Fruit fly (Drosophila melanogaster) whole organism, embryonic: ENCODE data around the gene CAH1.

Source experiments
- BtbVII ChIP-seq: fragments of 200-800 bp; sonication (Bioruptor generic); optimal IDR thresholded peaks from 3 replicates; lab custom pipeline; 2017; ENCODE audit warnings: missing biosample characterization, mild to moderate bottlenecking, missing genetic modification characterization
- CG10274 ChIP-seq: fragments of 200-800 bp; sonication (Bioruptor generic); optimal IDR thresholded peaks from 3 replicates; lab custom pipeline; 2017; ENCODE audit warnings: missing biosample characterization, mild to moderate bottlenecking, missing genetic modification characterization
- CG10366 ChIP-seq: fragments of 200-800 bp; sonication (Bioruptor generic); IDR thresholded peaks from 2 replicates; pipeline ENCODE4 v1.3.6; 2022; ENCODE audit warnings: missing biosample characterization, missing genetic modification characterization
- CG11398 ChIP-seq: fragments of 200-800 bp; sonication (Bioruptor generic); optimal IDR thresholded peaks from 2 replicates; lab custom pipeline; 2016; ENCODE audit warnings: missing biosample characterization, missing genetic modification characterization
- CG11723 ChIP-seq: fragments of 200-800 bp; sonication (Bioruptor generic); optimal IDR thresholded peaks from 2 replicates; lab custom pipeline; 2017; ENCODE audit warnings: missing biosample characterization, mild to moderate bottlenecking, missing genetic modification characterization
- CG12391 ChIP-seq: fragments of 200-800 bp; sonication (Bioruptor generic); optimal IDR thresholded peaks from 3 replicates; lab custom pipeline; 2018; ENCODE audit warnings: missing biosample characterization, mild to moderate bottlenecking, missing genetic modification characterization, moderate library complexity
- CG13123 ChIP-seq: fragments of 200-800 bp; sonication (Bioruptor generic); optimal IDR thresholded peaks from 2 replicates; lab custom pipeline; 2016; ENCODE audit warnings: missing biosample characterization, missing genetic modification characterization
- CG17361 ChIP-seq: fragments of 200-800 bp; sonication (Bioruptor generic); IDR thresholded peaks from 3 replicates; pipeline ENCODE4 v1.3.6; 2022; ENCODE audit warnings: missing biosample characterization, missing genetic modification characterization
- CG2116 ChIP-seq: fragments of 200-800 bp; sonication (Bioruptor generic); optimal IDR thresholded peaks from 3 replicates; lab custom pipeline; 2018; ENCODE audit warnings: missing biosample characterization, mild to moderate bottlenecking, missing genetic modification characterization
- CG4282 ChIP-seq: fragments of 200-800 bp; sonication (Bioruptor generic); optimal IDR thresholded peaks from 2 replicates; lab custom pipeline; 2016; ENCODE audit warnings: missing biosample characterization, missing genetic modification characterization
- CG4424 ChIP-seq: fragments of 200-800 bp; sonication (Bioruptor generic); optimal IDR thresholded peaks from 3 replicates; lab custom pipeline; 2016; ENCODE audit warnings: missing biosample characterization, missing genetic modification characterization
- CG4617 ChIP-seq: fragments of 200-800 bp; sonication (Bioruptor generic); optimal IDR thresholded peaks from 3 replicates; lab custom pipeline; 2016; ENCODE audit warnings: missing biosample characterization, missing genetic modification characterization, borderline replicate concordance
- CG6689 ChIP-seq: fragments of 200-800 bp; sonication (Bioruptor generic); IDR thresholded peaks from 2 replicates; pipeline ENCODE4 v1.3.6; 2022; ENCODE audit warnings: missing biosample characterization, missing genetic modification characterization
- CG7987 ChIP-seq: fragments of 200-800 bp; sonication (Bioruptor generic); optimal IDR thresholded peaks from 2 replicates; lab custom pipeline; 2018; ENCODE audit warnings: missing biosample characterization, mild to moderate bottlenecking, missing genetic modification characterization, moderate library complexity
- CG8290 ChIP-seq, 3 experiments: fragments of 200-800 bp; sonication (Bioruptor generic); optimal IDR thresholded peaks; 2 replicates each; lab custom pipeline; 2016 to 2019; ENCODE audit warnings: missing biosample characterization in 3 of 3, missing genetic modification characterization in 3 of 3, mild to moderate bottlenecking in 2 of 3, moderate library complexity in 1 of 3
- Camta ChIP-seq: fragments of 200-800 bp; sonication (Bioruptor generic); optimal IDR thresholded peaks from 2 replicates; lab custom pipeline; 2016; ENCODE audit warnings: missing biosample characterization, missing genetic modification characterization
- GATAe ChIP-seq: fragments of 200-800 bp; sonication (Bioruptor generic); conservative IDR thresholded peaks from 2 replicates; pipeline ENCODE4 v1.3.6; 2022; ENCODE audit warnings: missing biosample characterization, missing genetic modification characterization
- Hr51 ChIP-seq, 2 experiments: fragments of 200-800 bp; sonication (Bioruptor generic); optimal IDR thresholded peaks; 2 replicates in 1 of 2; 3 replicates in 1 of 2; lab custom pipeline; 2016 to 2018; ENCODE audit warnings: missing biosample characterization in 2 of 2, missing genetic modification characterization in 2 of 2, mild to moderate bottlenecking in 1 of 2, moderate library complexity in 1 of 2
- MESR4 ChIP-seq: fragments of 200-800 bp; sonication (Bioruptor generic); optimal IDR thresholded peaks from 2 replicates; lab custom pipeline; 2018; ENCODE audit warnings: missing biosample characterization, mild to moderate bottlenecking, missing genetic modification characterization, moderate library complexity
- NK7.1 ChIP-seq: fragments of 200-800 bp; sonication (Bioruptor generic); optimal IDR thresholded peaks from 3 replicates; lab custom pipeline; 2016; ENCODE audit warnings: missing biosample characterization, missing genetic modification characterization
- Nf-YC ChIP-seq: fragments of 200-800 bp; optimal IDR thresholded peaks from 3 replicates; lab custom pipeline; 2019; ENCODE audit warnings: missing biosample characterization, mild to moderate bottlenecking, missing genetic modification characterization, moderate library complexity
- NfI ChIP-seq: fragments of 200-800 bp; sonication (Bioruptor generic); optimal IDR thresholded peaks from 3 replicates; lab custom pipeline; 2018; ENCODE audit warnings: missing biosample characterization, mild to moderate bottlenecking, missing genetic modification characterization, moderate library complexity
- Optix ChIP-seq: fragments of 200-800 bp; sonication (Bioruptor generic); IDR thresholded peaks from 3 replicates; pipeline ENCODE4 v1.3.6; 2022; ENCODE audit warnings: missing biosample characterization, missing genetic modification characterization
- PHDP ChIP-seq: fragments of 200-800 bp; sonication (Bioruptor generic); optimal IDR thresholded peaks from 3 replicates; lab custom pipeline; 2018; ENCODE audit warnings: missing biosample characterization, mild to moderate bottlenecking, missing genetic modification characterization, moderate library complexity
- Ptx1 ChIP-seq: fragments of 200-800 bp; sonication (Bioruptor generic); IDR thresholded peaks from 2 replicates; pipeline ENCODE4 v1.3.6; 2022; ENCODE audit warnings: missing biosample characterization, missing genetic modification characterization
- Side ChIP-seq: fragments of 200-800 bp; sonication (Bioruptor generic); optimal IDR thresholded peaks from 2 replicates; lab custom pipeline; 2016; ENCODE audit warnings: missing biosample characterization, missing genetic modification characterization
- TFAM ChIP-seq: fragments of 200-800 bp; sonication (Bioruptor generic); optimal IDR thresholded peaks from 2 replicates; lab custom pipeline; 2017; ENCODE audit warnings: missing biosample characterization, missing genetic modification characterization, inconsistent platforms
- bowl ChIP-seq: fragments of 200-800 bp; sonication (Bioruptor generic); IDR thresholded peaks from 2 replicates; pipeline ENCODE4 v1.3.6; 2022; ENCODE audit warnings: missing biosample characterization, missing genetic modification characterization
- cad ChIP-seq: fragments of >200 bp; optimal IDR thresholded peaks from 2 replicates; lab custom pipeline; 2017; ENCODE audit warnings: missing biosample characterization, missing genetic modification characterization
- cg ChIP-seq: fragments of 200-800 bp; sonication (Bioruptor generic); optimal IDR thresholded peaks from 3 replicates; lab custom pipeline; 2019; ENCODE audit warnings: missing biosample characterization, mild to moderate bottlenecking, missing genetic modification characterization, moderate library complexity
- chm ChIP-seq: fragments of 200-800 bp; sonication (Bioruptor generic); IDR thresholded peaks from 2 replicates; pipeline ENCODE4 v1.3.6; 2022; ENCODE audit warnings: missing biosample characterization, missing genetic modification characterization
- ci ChIP-seq: fragments of 200-800 bp; sonication (Bioruptor generic); IDR thresholded peaks from 3 replicates; pipeline ENCODE4 v1.3.6; 2022; ENCODE audit warnings: missing biosample characterization, missing genetic modification characterization
- disco-r ChIP-seq: fragments of 200-800 bp; sonication (Bioruptor generic); optimal IDR thresholded peaks from 2 replicates; lab custom pipeline; 2016; ENCODE audit warnings: missing biosample characterization, missing genetic modification characterization
- dysf ChIP-seq: fragments of 200-800 bp; sonication (Bioruptor generic); IDR thresholded peaks from 3 replicates; pipeline ENCODE4 v1.3.6; 2022; ENCODE audit warnings: missing biosample characterization, missing genetic modification characterization
- en ChIP-seq: fragments of 200-800 bp; sonication (Bioruptor generic); optimal IDR thresholded peaks from 2 replicates; lab custom pipeline; 2016; ENCODE audit warnings: missing biosample characterization, missing genetic modification characterization
- fru ChIP-seq: fragments of >200 bp; optimal IDR thresholded peaks from 2 replicates; lab custom pipeline; 2017
- gro ChIP-seq: fragments of 200-800 bp; sonication (Bioruptor generic); optimal IDR thresholded peaks from 2 replicates; lab custom pipeline; 2016; ENCODE audit warnings: missing biosample characterization, missing genetic modification characterization
- ken ChIP-seq: fragments of 200-800 bp; sonication (Bioruptor generic); IDR thresholded peaks from 3 replicates; pipeline ENCODE4 v1.3.6; 2022; ENCODE audit warnings: missing biosample characterization, missing genetic modification characterization
- mirr ChIP-seq: fragments of 200-800 bp; sonication (Bioruptor generic); optimal IDR thresholded peaks from 3 replicates; lab custom pipeline; 2018; ENCODE audit warnings: missing biosample characterization, mild to moderate bottlenecking, missing genetic modification characterization
- nom ChIP-seq: fragments of 200-800 bp; sonication (Bioruptor generic); optimal IDR thresholded peaks from 2 replicates; lab custom pipeline; 2017; ENCODE audit warnings: missing biosample characterization, missing genetic modification characterization, mild to moderate bottlenecking, moderate library complexity, missing genetic modification reagents
- otp ChIP-seq: fragments of 200-800 bp; sonication (Bioruptor generic); IDR thresholded peaks from 3 replicates; pipeline ENCODE4, ENCODE4 v1.3.6; 2022; ENCODE audit warnings: missing biosample characterization, missing genetic modification characterization
- sob ChIP-seq: fragments of 200-800 bp; sonication (Bioruptor generic); IDR thresholded peaks from 2 replicates; pipeline ENCODE4 v1.3.6; 2022; ENCODE audit warnings: missing biosample characterization, missing genetic modification characterization
- sug ChIP-seq: fragments of 200-800 bp; optimal IDR thresholded peaks from 2 replicates; lab custom pipeline; 2019; ENCODE audit warnings: missing biosample characterization, mild to moderate bottlenecking, missing genetic modification characterization, moderate library complexity
- tap ChIP-seq: fragments of 200-800 bp; optimal IDR thresholded peaks from 3 replicates; lab custom pipeline; 2019; ENCODE audit warnings: missing biosample characterization, mild to moderate bottlenecking, missing genetic modification characterization, moderate library complexity
- vfl ChIP-seq: fragments of 200-800 bp; sonication (Bioruptor generic); optimal IDR thresholded peaks from 2 replicates; lab custom pipeline; 2016; ENCODE audit warnings: missing biosample characterization, missing genetic modification characterization
- wdn ChIP-seq: fragments of 200-800 bp; sonication (Bioruptor generic); IDR thresholded peaks from 2 replicates; pipeline ENCODE4 v1.3.6; 2022; ENCODE audit warnings: missing biosample characterization, missing genetic modification characterization
- wor ChIP-seq: fragments of 200-800 bp; sonication (Bioruptor generic); IDR thresholded peaks from 2 replicates; pipeline ENCODE4 v1.3.6; 2022; ENCODE audit warnings: missing biosample characterization, missing genetic modification characterization
- zen ChIP-seq: fragments of 200-800 bp; sonication (Bioruptor generic); optimal IDR thresholded peaks from 3 replicates; lab custom pipeline; 2018; ENCODE audit warnings: missing biosample characterization, mild to moderate bottlenecking, missing genetic modification characterization, moderate library complexity
- zfh1 ChIP-seq: fragments of 200-800 bp; sonication (Bioruptor generic); IDR thresholded peaks from 3 replicates; pipeline ENCODE4 v1.3.6; 2022; ENCODE audit warnings: missing biosample characterization, missing genetic modification characterization

Gene CAH1

dm6 chr2L:13835002-13835910, 31.8 kb downstream of the CAH1 start, which contains the start of the genes mRpS23 and CenG1A (continued):
- no peak for TF ChIP-seq cad
- peak; percentile 95 for TF ChIP-seq CG2116 (GFP tag; lab: Kevin White, UChicago)
- TF ChIP-seq zfh1 (GFP tag; lab: Robert Waterston, UW), result peak; percentile 100
- TF ChIP-seq CG4424, result peak; percentile 100
- peak; percentile 100 for TF ChIP-seq wdn (GFP tag; lab: Robert Waterston, UW)
- peak; percentile 99 for TF ChIP-seq CG4282 (GFP tag; lab: Kevin White, UChicago)
- TF ChIP-seq chm (GFP tag; lab: Robert Waterston, UW), result peak; percentile 100
- TF ChIP-seq PHDP (tag; lab: Kevin White, UChicago), result peak; percentile 100
- TF ChIP-seq Hr51 (GFP tag; optimal IDR thresholded peaks at IDR 0.05; lab: Kevin White, UChicago), result peak; percentile 100
- peak; percentile 100 for TF ChIP-seq dysf (GFP tag; lab: Robert Waterston, UW)
- peak; percentile 99 for TF ChIP-seq disco-r (GFP tag; lab: Kevin White, UChicago)
- peak; percentile 100 for TF ChIP-seq CG12391 (tag; lab: Kevin White, UChicago)
- peak; percentile 100 for TF ChIP-seq vfl (GFP tag; lab: Kevin White, UChicago)
- peak; percentile 100 for TF ChIP-seq CG6689
- peak; percentile 100 for TF ChIP-seq Side (GFP tag; lab: Kevin White, UChicago)
- peak; percentile 99 for TF ChIP-seq nom
- TF ChIP-seq CG10274, result peak; percentile 97
- TF ChIP-seq GATAe (GFP tag; lab: Robert Waterston, UW), result peak; percentile 99
- TF ChIP-seq wor (GFP tag; lab: Robert Waterston, UW), result peak; percentile 100
- TF ChIP-seq Ptx1, result peak; percentile 100
- TF ChIP-seq CG13123 (GFP tag; lab: Kevin White, UChicago), result peak; percentile 99
- TF ChIP-seq MESR4, result peak; percentile 99
- TF ChIP-seq CG7987, result peak; percentile 99
- peak; percentile 100 for TF ChIP-seq otp (GFP tag; lab: Robert Waterston, UW)
- peak; percentile 99 for TF ChIP-seq NK7.1 (GFP tag; lab: Kevin White, UChicago)
- peak; percentile 99 for TF ChIP-seq Camta (GFP tag; lab: Kevin White, UChicago)
- peak; percentile 100 for TF ChIP-seq ci (GFP tag; lab: Robert Waterston, UW)
- peak; percentile 14 for TF ChIP-seq cg (GFP tag; lab: Kevin White, UChicago)
- peak; percentile 99 for TF ChIP-seq CG8290 (GFP tag; optimal IDR thresholded peaks at IDR 0.05; lab: Kevin White, UChicago)
- peak; percentile 98 to 100 for TF ChIP-seq CG8290 (tag; optimal IDR thresholded peaks at IDR 0.05; lab: Kevin White, UChicago)
- peak; percentile 100 for TF ChIP-seq bowl (GFP tag; lab: Robert Waterston, UW)
- TF ChIP-seq CG4617 (GFP tag; lab: Kevin White, UChicago), result peak; percentile 100
- TF ChIP-seq sob (GFP tag; lab: Robert Waterston, UW), result peak; percentile 100
- peak; percentile 100 for TF ChIP-seq ken
- peak; percentile 100 for TF ChIP-seq BtbVII (GFP tag; lab: Kevin White, UChicago)
- TF ChIP-seq TFAM, result peak; percentile 97
- peak; percentile 99 for TF ChIP-seq CG11398 (GFP tag; lab: Kevin White, UChicago)
- TF ChIP-seq NfI (GFP tag; lab: Kevin White, UChicago), result peak; percentile 100
- peak; percentile 100 for TF ChIP-seq CG10366 (GFP tag; lab: Robert Waterston, UW)
- peak; percentile 100 for TF ChIP-seq zen (tag; lab: Kevin White, UChicago)
- peak; percentile 99 for TF ChIP-seq CG17361 (GFP tag; lab: Robert Waterston, UW)
- peak; percentile 99 for TF ChIP-seq CG11723
- TF ChIP-seq fru (lab: Kevin White, UChicago), result no peak
- TF ChIP-seq Optix (GFP tag; lab: Robert Waterston, UW), result peak; percentile 100
- TF ChIP-seq mirr (GFP tag; lab: Kevin White, UChicago), result peak; percentile 100
- peak; percentile 99 for TF ChIP-seq sug (tag; lab: Kevin White, UChicago)
- peak; percentile 100 for TF ChIP-seq en
- peak; percentile 100 for TF ChIP-seq tap (tag; lab: Kevin White, UChicago)
- peak; percentile 100 for TF ChIP-seq gro (GFP tag; lab: Kevin White, UChicago)
- peak; percentile 94 for TF ChIP-seq Nf-YC (tag; lab: Kevin White, UChicago)
